Fruit fly (Drosophila melanogaster): ENCODE data around the gene faf.

DNA sequence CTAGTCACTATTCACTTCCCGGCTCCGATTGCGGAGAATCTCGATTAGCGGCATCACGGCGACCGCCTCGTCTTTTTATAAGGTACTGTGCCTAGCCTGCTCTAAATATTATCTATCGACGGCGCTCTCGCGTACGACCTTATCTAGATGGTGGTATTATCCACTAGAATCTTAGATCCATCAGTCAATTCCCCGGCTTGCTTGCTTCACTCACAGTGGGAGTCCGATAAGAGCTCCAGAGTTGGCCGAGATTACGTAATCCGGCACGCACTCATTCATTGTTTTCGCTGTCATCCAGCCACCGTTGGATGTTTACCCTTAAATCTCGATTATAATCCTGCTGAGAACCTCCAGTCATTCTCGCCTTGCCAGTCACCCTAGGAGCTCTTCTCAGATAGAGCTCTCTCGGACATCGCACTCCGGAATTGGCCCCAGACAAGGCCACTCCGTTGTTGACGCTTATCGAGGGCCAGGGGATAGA lies 15.3 kb upstream of the faf start, which contains the start of gene Smvt:
- no peak for TF ChIP-seq CG34406 (GFP tag; optimal IDR thresholded peaks at IDR 0.05)
- TF ChIP-seq CG9139 (GFP tag; optimal IDR thresholded peaks at IDR 0.05), result no peak
- TF ChIP-seq Ets96B (tag; optimal IDR thresholded peaks at IDR 0.05), result no peak
- TF ChIP-seq esn (GFP tag; optimal IDR thresholded peaks at IDR 0.05), result no peak
- no peak for TF ChIP-seq Hr38 (GFP tag; optimal IDR thresholded peaks at IDR 0.05)
- no peak for TF ChIP-seq Gug (GFP tag; IDR thresholded peaks at IDR 0.05)
- peak; percentile 49 for TF ChIP-seq vri (GFP tag; optimal IDR thresholded peaks at IDR 0.05)
- no peak for TF ChIP-seq Sox102F (GFP tag; optimal IDR thresholded peaks at IDR 0.05)

All from whole organism, prepupa.